Fruit fly (Drosophila melanogaster) whole organism, prepupa: ENCODE data around the gene Pnn.

Source experiments
- Blimp-1 ChIP-seq: fragments of 200-800 bp; sonication (Bioruptor generic); optimal IDR thresholded peaks from 3 replicates; lab custom pipeline; 2017; ENCODE audit warnings: missing biosample characterization, missing genetic modification characterization, mild to moderate bottlenecking, moderate library complexity, missing genetic modification reagents
- CG11762 ChIP-seq: fragments of 200-800 bp; sonication (Bioruptor generic); optimal IDR thresholded peaks from 3 replicates; lab custom pipeline; 2016; ENCODE audit warnings: missing biosample characterization, missing genetic modification characterization; ENCODE audit not compliant: insufficient read depth
- CG1621 ChIP-seq: fragments of 200-800 bp; sonication (Bioruptor generic); optimal IDR thresholded peaks from 3 replicates; lab custom pipeline; 2018; ENCODE audit warnings: missing biosample characterization, mild to moderate bottlenecking, missing genetic modification characterization
- CG16779 ChIP-seq: fragments of 200-800 bp; sonication (Bioruptor generic); optimal IDR thresholded peaks from 3 replicates; lab custom pipeline; 2017; ENCODE audit warnings: missing biosample characterization, mild to moderate bottlenecking, missing genetic modification characterization
- CG34406 ChIP-seq: fragments of 200-800 bp; sonication (Bioruptor generic); optimal IDR thresholded peaks from 3 replicates; lab custom pipeline; 2016; ENCODE audit warnings: missing biosample characterization, missing genetic modification characterization
- CG3919 ChIP-seq: fragments of 200-800 bp; sonication (Bioruptor generic); optimal IDR thresholded peaks from 3 replicates; lab custom pipeline; 2016; ENCODE audit warnings: missing biosample characterization, missing genetic modification characterization
- CG4318 ChIP-seq: fragments of 200-800 bp; sonication (Bioruptor generic); optimal IDR thresholded peaks from 3 replicates; lab custom pipeline; 2017; ENCODE audit warnings: missing biosample characterization, mild to moderate bottlenecking, missing genetic modification characterization
- CG6163 ChIP-seq: fragments of 200-800 bp; sonication (Bioruptor generic); IDR thresholded peaks from 3 replicates; pipeline ENCODE4 v1.3.6; 2022; ENCODE audit warnings: missing biosample characterization, missing genetic modification characterization
- CG6792 ChIP-seq: fragments of 200-800 bp; sonication (Bioruptor generic); optimal IDR thresholded peaks from 3 replicates; lab custom pipeline; 2016; ENCODE audit warnings: missing biosample characterization, missing genetic modification characterization
- CG7368 ChIP-seq: fragments of 200-800 bp; sonication (Bioruptor generic); optimal IDR thresholded peaks from 3 replicates; lab custom pipeline; 2016; ENCODE audit warnings: missing biosample characterization, missing genetic modification characterization
- CG8119 ChIP-seq: fragments of 200-800 bp; sonication (Bioruptor generic); IDR thresholded peaks from 3 replicates; pipeline ENCODE4 v1.3.6; 2022; ENCODE audit warnings: missing biosample characterization, missing genetic modification characterization
- CG8319 ChIP-seq: fragments of 200-800 bp; sonication (Bioruptor generic); optimal IDR thresholded peaks from 3 replicates; lab custom pipeline; 2016; ENCODE audit warnings: missing biosample characterization, missing genetic modification characterization
- CG9139 ChIP-seq: fragments of 200-800 bp; sonication (Bioruptor generic); optimal IDR thresholded peaks from 3 replicates; lab custom pipeline; 2017; ENCODE audit warnings: missing biosample characterization, mild to moderate bottlenecking, missing genetic modification characterization
- Eip75B ChIP-seq: fragments of 200-800 bp; sonication (Bioruptor generic); optimal IDR thresholded peaks from 3 replicates; lab custom pipeline; 2016; ENCODE audit warnings: missing biosample characterization, missing genetic modification characterization
- Eip78C ChIP-seq: fragments of 200-800 bp; sonication (Bioruptor generic); peaks from one replicate; lab custom pipeline; 2016; ENCODE audit warnings: missing biosample characterization, missing genetic modification characterization
- Ets21C ChIP-seq: fragments of 200-800 bp; sonication (Bioruptor generic); optimal IDR thresholded peaks from 3 replicates; lab custom pipeline; 2016; ENCODE audit warnings: missing biosample characterization, missing genetic modification characterization
- Ets96B ChIP-seq: fragments of 200-800 bp; optimal IDR thresholded peaks from 2 replicates; lab custom pipeline; 2019; ENCODE audit warnings: missing biosample characterization, mild to moderate bottlenecking, missing genetic modification characterization, moderate library complexity
- Hr39 ChIP-seq: fragments of 200-800 bp; sonication (Bioruptor generic); optimal IDR thresholded peaks from 2 replicates; lab custom pipeline; 2016; ENCODE audit warnings: missing biosample characterization, missing genetic modification characterization
- Hr4 ChIP-seq: fragments of 200-800 bp; sonication (Bioruptor generic); optimal IDR thresholded peaks from 3 replicates; lab custom pipeline; 2016; ENCODE audit warnings: missing biosample characterization, missing genetic modification characterization
- Lpt ChIP-seq: fragments of 200-800 bp; sonication (Bioruptor generic); optimal IDR thresholded peaks from 3 replicates; lab custom pipeline; 2016; ENCODE audit warnings: missing biosample characterization, missing genetic modification characterization
- OdsH ChIP-seq: fragments of 200-800 bp; sonication (Bioruptor generic); optimal IDR thresholded peaks from 3 replicates; lab custom pipeline; 2016; ENCODE audit warnings: missing biosample characterization, missing genetic modification characterization
- Sox14 ChIP-seq: fragments of 200-800 bp; sonication (Bioruptor generic); optimal IDR thresholded peaks from 3 replicates; lab custom pipeline; 2016; ENCODE audit warnings: missing biosample characterization, missing genetic modification characterization
- achi ChIP-seq: fragments of 200-800 bp; sonication (Bioruptor generic); optimal IDR thresholded peaks from 3 replicates; lab custom pipeline; 2016; ENCODE audit warnings: missing biosample characterization, missing genetic modification characterization
- acj6 ChIP-seq: fragments of 200-800 bp; sonication (Bioruptor generic); optimal IDR thresholded peaks from 3 replicates; lab custom pipeline; 2016; ENCODE audit warnings: missing biosample characterization, missing genetic modification characterization
- eg ChIP-seq: fragments of 200-800 bp; sonication (Bioruptor generic); IDR thresholded peaks from 3 replicates; pipeline ENCODE4 v1.3.6; 2022; ENCODE audit warnings: missing biosample characterization, missing genetic modification characterization
- esn ChIP-seq: fragments of 200-800 bp; sonication (Bioruptor generic); optimal IDR thresholded peaks from 2 replicates; lab custom pipeline; 2016; ENCODE audit warnings: missing biosample characterization, mild to moderate bottlenecking, missing genetic modification characterization, moderate library complexity
- fd85E ChIP-seq: fragments of 200-800 bp; sonication (Bioruptor generic); optimal IDR thresholded peaks from 3 replicates; lab custom pipeline; 2016; ENCODE audit warnings: missing biosample characterization, missing genetic modification characterization
- net ChIP-seq: fragments of 200-800 bp; sonication (Bioruptor generic); optimal IDR thresholded peaks from 3 replicates; lab custom pipeline; 2016; ENCODE audit warnings: missing biosample characterization, missing genetic modification characterization
- pdm3 ChIP-seq: fragments of 200-800 bp; sonication (Bioruptor generic); optimal IDR thresholded peaks from 3 replicates; lab custom pipeline; 2016; ENCODE audit warnings: missing biosample characterization, missing genetic modification characterization
- spab ChIP-seq: fragments of 200-800 bp; sonication (Bioruptor generic); optimal IDR thresholded peaks from 2 replicates; lab custom pipeline; 2017; ENCODE audit warnings: missing biosample characterization, mild to moderate bottlenecking, missing genetic modification characterization, missing genetic modification reagents
- ss ChIP-seq, 2 experiments: fragments of 200-800 bp; sonication (Bioruptor generic); optimal IDR thresholded peaks; 2 replicates in 1 of 2; 3 replicates in 1 of 2; lab custom pipeline; 2017 to 2018; ENCODE audit warnings: mild to moderate bottlenecking in 2 of 2, missing biosample characterization in 2 of 2, missing genetic modification characterization in 2 of 2, moderate library complexity in 1 of 2
- svp ChIP-seq: fragments of 200-800 bp; sonication (Bioruptor generic); peaks from one replicate; lab custom pipeline; 2016; ENCODE audit warnings: missing biosample characterization, missing genetic modification characterization

Gene Pnn

dm6 chr3R:9733150-9733549 lies 7.5 kb upstream of the Pnn start, which contains the start of gene alphaTub85E:
Gene alphaTub85E, minus strand, starts transcription at chr3R:9733250.
- TF ChIP-seq Blimp-1 (GFP tag; lab: Kevin White, UChicago): no peak
- no peak for TF ChIP-seq Eip78C (GFP tag; lab: Kevin White, UChicago)
- TF ChIP-seq CG3919 (GFP tag; lab: Kevin White, UChicago): no peak

DNA sequence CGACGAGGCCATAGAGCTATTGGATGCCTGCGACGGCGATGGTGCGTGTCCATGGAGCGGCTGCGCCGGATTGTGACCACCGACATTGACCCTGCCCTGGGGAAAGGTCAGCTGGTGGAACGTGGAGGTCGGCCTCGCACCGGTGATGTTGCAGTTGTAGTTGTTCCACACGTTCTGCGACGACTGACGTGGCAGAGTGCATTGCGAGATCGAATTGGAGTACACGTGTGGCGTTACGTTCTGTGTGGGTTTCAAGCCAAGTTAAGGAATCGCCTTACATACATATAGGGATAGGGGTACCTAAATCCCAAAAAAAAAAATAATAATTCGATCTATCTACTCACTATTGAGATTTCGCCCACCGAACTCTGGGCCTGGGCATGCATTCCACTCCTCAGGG lies 5.5 kb upstream of the Pnn start:
- TF ChIP-seq CG34406 (GFP tag; lab: Kevin White, UChicago) (no peak), svp (GFP tag; lab: Kevin White, UChicago) (peak; percentile 54)
- TF ChIP-seq, all 60 proteins: peak for 1

dm6 chr3R:9739793-9740192 lies 906 bp upstream of the Pnn start, which contains the start of gene side-VII:
Gene side-VII, minus strand, starts transcription at chr3R:9739979.
- no peak for TF ChIP-seq fd85E (GFP tag; lab: Kevin White, UChicago)
- no peak for TF ChIP-seq net (GFP tag; lab: Kevin White, UChicago)
- no peak for TF ChIP-seq Hr4 (GFP tag; lab: Kevin White, UChicago)
- TF ChIP-seq ss (GFP tag; optimal IDR thresholded peaks at IDR 0.05; lab: Kevin White, UChicago): no peak
- no peak for TF ChIP-seq esn
- no peak for TF ChIP-seq CG6163 (GFP tag; lab: Robert Waterston, UW)
- no peak for TF ChIP-seq spab
- no peak for TF ChIP-seq Eip78C (GFP tag; lab: Kevin White, UChicago)
- TF ChIP-seq Eip75B: no peak
- TF ChIP-seq CG34406 (GFP tag; lab: Kevin White, UChicago): no peak
- no peak for TF ChIP-seq CG7368 (GFP tag; lab: Kevin White, UChicago)
- no peak for TF ChIP-seq CG16779
- TF ChIP-seq CG8119 (GFP tag; lab: Robert Waterston, UW): no peak

DNA sequence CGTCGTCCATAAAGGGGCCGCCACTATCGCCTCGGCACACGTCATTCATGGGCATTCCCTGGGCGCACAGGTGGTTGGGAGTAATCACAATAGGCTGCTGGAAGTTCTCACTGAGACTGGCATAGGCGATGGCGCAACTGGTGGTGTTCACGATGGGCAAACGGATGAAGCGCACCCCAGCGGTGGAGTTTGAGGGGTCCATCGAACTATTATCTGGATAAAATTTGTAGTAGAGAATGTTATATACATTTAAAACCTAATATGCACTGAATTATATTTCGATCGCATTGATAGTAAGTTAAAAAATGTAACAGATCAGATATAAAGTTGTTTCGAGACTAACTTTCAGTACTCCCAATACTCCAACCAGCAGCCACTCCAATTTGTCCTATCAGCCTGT lies 2.5 kb downstream of the Pnn start, which contains the start of gene CG31415:
Gene CG31415, plus strand, starts transcription at position 301 of the 400 bp plus-strand sequence.
- TF ChIP-seq acj6 (GFP tag; lab: Kevin White, UChicago) (no peak), CG1621 (tag; lab: Kevin White, UChicago) (no peak), Ets21C (GFP tag; lab: Kevin White, UChicago) (no peak), CG6163 (GFP tag; lab: Robert Waterston, UW) (no peak), CG4318 (GFP tag; lab: Kevin White, UChicago) (no peak), Sox14 (GFP tag; lab: Kevin White, UChicago) (no peak), spab (no peak), CG6792 (GFP tag; lab: Kevin White, UChicago) (no peak), ss (GFP tag; optimal IDR thresholded peaks at IDR 0.05; lab: Kevin White, UChicago) (no peak), fd85E (GFP tag; lab: Kevin White, UChicago) (no peak), Ets96B (tag; lab: Kevin White, UChicago) (no peak), OdsH (GFP tag; lab: Kevin White, UChicago) (no peak)

- no peak for TF ChIP-seq Lpt (GFP tag; lab: Kevin White, UChicago)
- TF ChIP-seq spab: no peak
- no peak for TF ChIP-seq achi (GFP tag; lab: Kevin White, UChicago)
- no peak for TF ChIP-seq pdm3 (GFP tag; lab: Kevin White, UChicago)
- no peak for TF ChIP-seq ss (GFP tag; optimal IDR thresholded peaks at IDR 0.05; lab: Kevin White, UChicago)
- TF ChIP-seq CG8319 (GFP tag; lab: Kevin White, UChicago): no peak
- no peak for TF ChIP-seq CG6792 (GFP tag; lab: Kevin White, UChicago)
- TF ChIP-seq Hr39 (GFP tag; lab: Kevin White, UChicago): no peak
- no peak for TF ChIP-seq CG11762 (GFP tag; lab: Kevin White, UChicago)
- TF ChIP-seq CG1621 (tag; lab: Kevin White, UChicago): no peak
- no peak for TF ChIP-seq CG3919 (GFP tag; lab: Kevin White, UChicago)
- no peak for TF ChIP-seq eg
- no peak for TF ChIP-seq CG16779
- TF ChIP-seq esn: no peak
- TF ChIP-seq CG9139: no peak
Observed at dm6 chr3R:9743995-9744394, 3.3 kb downstream of the Pnn start.
